Worm (Caenorhabditis elegans) whole organism, L4 larva: Measurements from ENCODE around the gene slc-17.3.

ENCODE experiments used
- jun-1 ChIP-seq: fragments of 150-350 bp; optimal IDR thresholded peaks from 2 replicates; lab custom pipeline; 2014; ENCODE audit warnings: missing biosample characterization, missing genetic modification reagents, missing genetic modification characterization
- rbr-2 ChIP-seq: sonication (generic microtip); optimal IDR thresholded peaks from 2 replicates; lab custom pipeline; 2016; ENCODE audit warnings: missing genotype, missing genetic modification characterization, missing compliant biosample characterization

- TF ChIP-seq jun-1 (tag; lab: Kevin White, UChicago) = no peak
- TF ChIP-seq rbr-2 (tag; lab: Kevin White, UChicago) = no peak
Measured at ce11 chrIII:7814159-7815055, 50.7 kb downstream of the slc-17.3 start, which contains the start of gene egl-5.
